Fruit fly (Drosophila melanogaster) whole organism, wandering third instar larva: ENCODE data around the gene CG43291.

ENCODE experiments used
- HLH106 ChIP-seq: fragments of 200-800 bp; optimal IDR thresholded peaks from 3 replicates; lab custom pipeline; 2019; ENCODE audit warnings: missing biosample characterization, mild to moderate bottlenecking, missing genetic modification characterization, moderate library complexity
- Hnf4 ChIP-seq: fragments of 200-800 bp; sonication (Bioruptor generic); optimal IDR thresholded peaks from 2 replicates; lab custom pipeline; 2016; ENCODE audit warnings: missing biosample characterization, mild to moderate bottlenecking, missing genetic modification characterization
- dmrt93B ChIP-seq: fragments of 200-800 bp; sonication (Bioruptor generic); optimal IDR thresholded peaks from 2 replicates; lab custom pipeline; 2018; ENCODE audit warnings: missing biosample characterization, mild to moderate bottlenecking, missing genetic modification characterization
- h ChIP-seq: fragments of 200-800 bp; sonication (Bioruptor generic); optimal IDR thresholded peaks from 3 replicates; lab custom pipeline; 2016; ENCODE audit warnings: missing biosample characterization, mild to moderate bottlenecking, missing genetic modification characterization
- psq ChIP-seq: fragments of 200-800 bp; sonication (Bioruptor generic); optimal IDR thresholded peaks from 3 replicates; lab custom pipeline; 2017; ENCODE audit warnings: missing biosample characterization, mild to moderate bottlenecking, missing genetic modification characterization, moderate library complexity

DNA sequence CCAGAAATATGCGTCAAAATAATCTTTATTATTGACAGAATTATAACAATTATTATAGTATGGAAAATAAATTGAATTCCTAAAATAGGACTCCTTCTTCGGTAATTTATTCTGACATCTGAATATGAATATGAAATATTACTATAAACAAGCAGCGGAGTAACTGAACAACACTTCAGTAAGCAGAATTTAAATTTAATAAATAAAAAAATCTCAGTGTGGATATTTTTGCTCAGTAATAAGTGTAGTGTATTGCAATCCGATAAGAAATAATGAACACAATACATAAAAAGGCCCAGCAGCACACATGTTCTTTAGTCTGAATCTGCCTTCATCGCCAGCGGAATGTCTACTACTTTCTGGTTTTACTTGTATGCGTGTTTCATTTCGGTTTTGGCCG lies 11.3 kb upstream of the CG43291 start, which contains the start of gene CG43179:
- TF ChIP-seq Hnf4 (no peak), HLH106 (tag; lab: Kevin White, UChicago) (no peak), psq (GFP tag; lab: Kevin White, UChicago) (no peak), dmrt93B (no peak), h (no peak)
